Fruit fly (Drosophila melanogaster): ENCODE data around the gene tfc.
A peak's percentile ranks its signal among the peaks of the same experiment; 100 is the strongest.

The tfc gene

dm6 chr3L:1280890-1281622 lies 24.8 kb downstream of the tfc start:
- peak; percentile 63 for TF ChIP-seq Ets65A (GFP tag)
- peak; percentile 71 for TF ChIP-seq Med (GFP tag)
- no peak for TF ChIP-seq az2 (GFP tag; optimal IDR thresholded peaks at IDR 0.05)
- peak; percentile 56 for TF ChIP-seq Deaf1 (tag; optimal IDR thresholded peaks at IDR 0.05)
- peak; percentile 37; the same call in 1 of the 2 replicates for TF ChIP-seq slbo (GFP tag; IDR thresholded peaks at IDR 0.05)
- no peak for TF ChIP-seq CG16863 (GFP tag; optimal IDR thresholded peaks at IDR 0.05)
- 0 out of 2 replicates have a peak, but pooled peaks have one; percentile 17 for TF ChIP-seq CG9932 (GFP tag; IDR thresholded peaks at IDR 0.05)
- TF ChIP-seq CG2120 (GFP tag; optimal IDR thresholded peaks at IDR 0.05) = peak; percentile 13
- TF ChIP-seq row (GFP tag; IDR thresholded peaks at IDR 0.05) = peak; percentile 20; the same call in 1 of the 3 replicates
- TF ChIP-seq Ptx1 (GFP tag; IDR thresholded peaks at IDR 0.05) = 0 out of 2 replicates have a peak, but pooled peaks have one; percentile 12
- TF ChIP-seq gsb (GFP tag; IDR thresholded peaks at IDR 0.05) = no peak
- TF ChIP-seq chif (GFP tag; optimal IDR thresholded peaks at IDR 0.05) = no peak
- peak; percentile 74 for TF ChIP-seq abd-A (tag; optimal IDR thresholded peaks at IDR 0.05)
- TF ChIP-seq CG13894 (tag; optimal IDR thresholded peaks at IDR 0.05) = peak; percentile 92
- TF ChIP-seq CG8290 (GFP tag; optimal IDR thresholded peaks at IDR 0.05) = no peak
- peak in 1 of 2 experiments; percentile 12 for TF ChIP-seq CG8290 (tag; optimal IDR thresholded peaks at IDR 0.05)
- no peak for TF ChIP-seq CG17328 (GFP tag; IDR thresholded peaks at IDR 0.05)
- no peak for TF ChIP-seq D (optimal IDR thresholded peaks at IDR 0.05)
- no peak for TF ChIP-seq D (GFP tag; optimal IDR thresholded peaks at IDR 0.05)

DNA sequence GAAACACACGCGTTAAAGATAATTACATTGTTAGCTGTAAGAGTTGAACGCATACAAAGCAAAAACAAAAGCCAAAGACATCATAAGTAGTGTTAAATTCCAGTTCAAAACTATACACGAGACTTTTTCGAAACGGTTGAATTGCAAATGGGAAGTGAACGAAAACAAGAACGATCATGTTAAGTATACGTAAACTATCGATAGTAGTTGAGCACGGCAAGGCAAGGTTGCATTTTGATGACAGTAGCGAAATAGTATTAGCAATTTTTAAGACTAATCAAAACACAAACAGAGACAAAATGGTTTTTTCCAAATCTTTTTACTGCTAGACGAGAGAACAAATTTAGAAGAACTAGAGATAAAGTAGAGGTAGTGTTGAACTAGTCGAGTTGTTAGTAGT lies 38.6 kb downstream of the tfc start:
- TF ChIP-seq CG2116 (GFP tag; optimal IDR thresholded peaks at IDR 0.05) (peak; percentile 66), p53 (GFP tag; optimal IDR thresholded peaks at IDR 0.05) (peak; percentile 80), CG6765 (GFP tag; optimal IDR thresholded peaks at IDR 0.05) (no peak)

DNA sequence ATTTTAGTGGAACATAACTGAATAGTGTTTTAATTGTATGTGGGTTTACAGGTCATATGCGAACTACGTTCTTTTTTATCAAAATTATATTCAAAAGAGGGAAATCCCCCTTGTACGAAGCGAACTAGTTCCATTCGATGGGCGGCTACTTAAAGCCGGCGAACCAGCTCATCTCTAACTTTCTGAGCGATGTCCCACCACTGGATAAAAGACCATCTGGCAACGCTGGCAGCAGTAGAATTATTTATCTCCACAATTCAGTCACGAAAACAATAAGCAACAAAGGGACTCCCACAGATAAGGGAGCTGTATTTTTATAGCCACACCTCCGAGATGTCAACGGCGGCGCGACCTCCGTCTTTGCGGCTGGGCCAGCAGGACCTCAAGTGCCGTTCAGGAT lies 39.4 kb downstream of the tfc start, which contains the start of gene Rabex-5:
Gene Rabex-5, plus strand, starts transcription at position 221 of the 400 bp plus-strand sequence.
- TF ChIP-seq Mad (GFP tag; optimal IDR thresholded peaks at IDR 0.05) (no peak), Lpt (GFP tag; optimal IDR thresholded peaks at IDR 0.05) (no peak), Doc3 (GFP tag; IDR thresholded peaks at IDR 0.05; ENCODE audit: partially characterized antibody) (peak; percentile 67), al (GFP tag; IDR thresholded peaks at IDR 0.05) (0 out of 2 replicates have a peak, but pooled peaks have one; percentile 14), E2f1 (GFP tag; IDR thresholded peaks at IDR 0.05) (no peak), sima (GFP tag; optimal IDR thresholded peaks at IDR 0.05) (no peak), CG11696 (GFP tag; IDR thresholded peaks at IDR 0.05) (no peak), abd-A (tag; optimal IDR thresholded peaks at IDR 0.05) (no peak), peb (GFP tag; IDR thresholded peaks at IDR 0.05) (no peak), Dip2 (GFP tag; IDR thresholded peaks at IDR 0.05) (no peak), CG12769 (tag; optimal IDR thresholded peaks at IDR 0.05) (no peak), phol (tag; optimal IDR thresholded peaks at IDR 0.05) (peak; percentile 32), jigr1 (GFP tag; IDR thresholded peaks at IDR 0.05) (no peak), crol (GFP tag; IDR thresholded peaks at IDR 0.05) (no peak), Camta (GFP tag; optimal IDR thresholded peaks at IDR 0.05) (no peak), sob (GFP tag; IDR thresholded peaks at IDR 0.05) (no peak), CG2129 (GFP tag; IDR thresholded peaks at IDR 0.05; ENCODE audit: partially characterized antibody) (peak; percentile 41; the same call in 1 of the 2 replicates), kay (GFP tag; optimal IDR thresholded peaks at IDR 0.05) (no peak), CG10431 (GFP tag; optimal IDR thresholded peaks at IDR 0.05) (no peak), CG30020 (tag; optimal IDR thresholded peaks at IDR 0.05) (no peak), jumu (GFP tag; optimal IDR thresholded peaks at IDR 0.05) (no peak), schlank (tag; optimal IDR thresholded peaks at IDR 0.05) (no peak), Hr3 (GFP tag; optimal IDR thresholded peaks at IDR 0.05) (peak; percentile 22), lov (optimal IDR thresholded peaks at IDR 0.05) (no peak), lov (GFP tag; IDR thresholded peaks at IDR 0.05) (no peak), BEAF-32 (GFP tag; optimal IDR thresholded peaks at IDR 0.05) (peak; percentile 89), bab2 (GFP tag; optimal IDR thresholded peaks at IDR 0.05) (no peak), bcd (GFP tag; optimal IDR thresholded peaks at IDR 0.05) (peak; percentile 1), Side (GFP tag; optimal IDR thresholded peaks at IDR 0.05) (no peak)

All from whole organism, embryonic.